Worm (Caenorhabditis elegans) whole organism, midembryonic: Measurements from ENCODE around the gene R04A9.7.

Experiments used
- T22C8.4 ChIP-seq: fragments of 200-800 bp; sonication (Bioruptor generic); IDR thresholded peaks from 2 replicates; pipeline ENCODE4 v1.3.6; 2022; ENCODE audit warnings: missing genetic modification characterization, missing compliant biosample characterization
- cog-1 ChIP-seq: sonication (generic microtip); optimal IDR thresholded peaks from 2 replicates; lab custom pipeline; 2016; ENCODE audit warnings: missing genetic modification characterization, missing compliant biosample characterization
- flt-1 ChIP-seq: fragments of 200-800 bp; sonication (Bioruptor generic); IDR thresholded peaks from 2 replicates; pipeline ENCODE4 v1.3.6; 2022; ENCODE audit warnings: missing genetic modification characterization, missing compliant biosample characterization
- klf-2 ChIP-seq: fragments of 200-800 bp; sonication (Bioruptor generic); conservative IDR thresholded peaks from 2 replicates; pipeline ENCODE4 v1.3.6; 2022; ENCODE audit warnings: missing genetic modification reagents, missing genetic modification characterization, missing compliant biosample characterization
- med-1 ChIP-seq: sonication (generic microtip); optimal IDR thresholded peaks from 2 replicates; lab custom pipeline; 2017; ENCODE audit warnings: missing genetic modification characterization, mild to moderate bottlenecking, missing compliant biosample characterization, antibody characterized with exemption, missing genetic modification reagents; ENCODE audit not compliant: insufficient read depth
- ref-1 ChIP-seq: fragments of 200-800 bp; sonication (Bioruptor generic); conservative IDR thresholded peaks from 2 replicates; pipeline ENCODE4 v1.3.6; 2022; ENCODE audit warnings: missing genetic modification reagents, missing genetic modification characterization, missing compliant biosample characterization
- tab-1 ChIP-seq: fragments of 200-800 bp; sonication (Bioruptor generic); IDR thresholded peaks from 2 replicates; pipeline ENCODE4 v1.3.6; 2022; ENCODE audit warnings: missing genetic modification characterization, missing compliant biosample characterization
- ztf-23 ChIP-seq: fragments of 200-800 bp; sonication (Bioruptor generic); IDR thresholded peaks from 2 replicates; pipeline ENCODE4 v1.3.6; 2022; ENCODE audit warnings: missing genetic modification reagents, missing genetic modification characterization, missing compliant biosample characterization
- ztf-29 ChIP-seq: fragments of 200-800 bp; sonication (Bioruptor generic); IDR thresholded peaks from 2 replicates; pipeline ENCODE4 v1.3.6; 2022; ENCODE audit warnings: missing genetic modification reagents, missing genetic modification characterization, missing compliant biosample characterization

Gene R04A9.7

ce11 chrX:382692-383091 lies 12.0 kb downstream of the R04A9.7 start, which contains the start of gene ife-2:
Gene ife-2 (minus strand): TSS chrX:382709.
- TF ChIP-seq cog-1 (tag; lab: Kevin White, UChicago) (peak; percentile 44), ref-1 (GFP tag; lab: Robert Waterston, UW) (no peak)

ce11 chrX:381029-381428 lies 13.7 kb downstream of the R04A9.7 start:
- TF ChIP-seq klf-2 (no peak), ztf-29 (GFP tag; lab: Robert Waterston, UW) (no peak), cog-1 (tag; lab: Kevin White, UChicago) (no peak), med-1 (GFP tag; lab: Kevin White, UChicago) (no peak), flt-1 (GFP tag; lab: Robert Waterston, UW) (no peak), tab-1 (GFP tag; lab: Robert Waterston, UW) (no peak), T22C8.4 (GFP tag; lab: Robert Waterston, UW) (no peak)

ce11 chrX:380505-380904 lies 14.2 kb downstream of the R04A9.7 start, which contains the start of gene R04A9.3:
Gene R04A9.3 (minus strand): TSS chrX:380605.
- TF ChIP-seq ztf-23 (GFP tag; lab: Robert Waterston, UW), result no peak
- TF ChIP-seq cog-1 (tag; lab: Kevin White, UChicago), result no peak
- no peak for TF ChIP-seq flt-1 (GFP tag; lab: Robert Waterston, UW)
- TF ChIP-seq med-1 (GFP tag; lab: Kevin White, UChicago), result no peak
- TF ChIP-seq ref-1 (GFP tag; lab: Robert Waterston, UW), result no peak
- TF ChIP-seq ztf-29 (GFP tag; lab: Robert Waterston, UW), result no peak
- no peak for TF ChIP-seq T22C8.4 (GFP tag; lab: Robert Waterston, UW)
- no peak for TF ChIP-seq klf-2
- no peak for TF ChIP-seq tab-1 (GFP tag; lab: Robert Waterston, UW)

ce11 chrX:371761-372285 lies 22.9 kb downstream of the R04A9.7 start, which contains the start of gene nrde-3:
Gene nrde-3 (plus strand): TSS chrX:372235.
- peak; percentile 54 for TF ChIP-seq T22C8.4 (GFP tag; lab: Robert Waterston, UW)
- TF ChIP-seq med-1 (GFP tag; lab: Kevin White, UChicago), result no peak

- TF ChIP-seq T22C8.4 (GFP tag; lab: Robert Waterston, UW) (no peak), ztf-29 (GFP tag; lab: Robert Waterston, UW) (no peak), ref-1 (GFP tag; lab: Robert Waterston, UW) (no peak), med-1 (GFP tag; lab: Kevin White, UChicago) (no peak), tab-1 (GFP tag; lab: Robert Waterston, UW) (no peak), cog-1 (tag; lab: Kevin White, UChicago) (no peak), klf-2 (no peak), flt-1 (GFP tag; lab: Robert Waterston, UW) (no peak), ztf-23 (GFP tag; lab: Robert Waterston, UW) (no peak)
Measured at ce11 chrX:369923-370322, 24.8 kb downstream of the R04A9.7 start.

ce11 chrX:360479-360878 lies 34.2 kb downstream of the R04A9.7 start, which contains the start of gene C04E7.5:
Gene C04E7.5 (plus strand): TSS chrX:360779.
- TF ChIP-seq klf-2, result no peak
- no peak for TF ChIP-seq med-1 (GFP tag; lab: Kevin White, UChicago)
- no peak for TF ChIP-seq cog-1 (tag; lab: Kevin White, UChicago)
- TF ChIP-seq flt-1 (GFP tag; lab: Robert Waterston, UW), result no peak
- no peak for TF ChIP-seq ztf-23 (GFP tag; lab: Robert Waterston, UW)

- no peak for TF ChIP-seq ztf-23 (GFP tag; lab: Robert Waterston, UW)
- no peak for TF ChIP-seq T22C8.4 (GFP tag; lab: Robert Waterston, UW)
- TF ChIP-seq ref-1 (GFP tag; lab: Robert Waterston, UW), result no peak
- TF ChIP-seq klf-2, result no peak
- TF ChIP-seq ztf-29 (GFP tag; lab: Robert Waterston, UW), result no peak
- no peak for TF ChIP-seq tab-1 (GFP tag; lab: Robert Waterston, UW)
- no peak for TF ChIP-seq flt-1 (GFP tag; lab: Robert Waterston, UW)
- TF ChIP-seq cog-1 (tag; lab: Kevin White, UChicago), result no peak
- no peak for TF ChIP-seq med-1 (GFP tag; lab: Kevin White, UChicago)
Measured at ce11 chrX:357792-358191, 36.9 kb downstream of the R04A9.7 start, which contains the start of gene C04E7.1. Gene C04E7.1 (plus strand): TSS chrX:358092.

ce11 chrX:353134-353669 lies 41.5 kb downstream of the R04A9.7 start, which contains the start of gene sor-3:
Gene sor-3 (plus strand): TSS chrX:353619.
- TF ChIP-seq tab-1 (GFP tag; lab: Robert Waterston, UW), result peak; percentile 95
- TF ChIP-seq med-1 (GFP tag; lab: Kevin White, UChicago), result peak; percentile 69
- peak; percentile 84 for TF ChIP-seq ref-1 (GFP tag; lab: Robert Waterston, UW)
- peak; percentile 92 for TF ChIP-seq ztf-29 (GFP tag; lab: Robert Waterston, UW)
- peak; percentile 92 for TF ChIP-seq klf-2
- peak; percentile 96 for TF ChIP-seq ztf-23 (GFP tag; lab: Robert Waterston, UW)
- TF ChIP-seq flt-1 (GFP tag; lab: Robert Waterston, UW), result peak; percentile 91
- TF ChIP-seq cog-1 (tag; lab: Kevin White, UChicago), result peak; percentile 83
- TF ChIP-seq T22C8.4 (GFP tag; lab: Robert Waterston, UW), result peak; percentile 90

ce11 chrX:351398-351797 lies 43.3 kb downstream of the R04A9.7 start:
- TF ChIP-seq ref-1 (GFP tag; lab: Robert Waterston, UW), result peak; percentile 83
- peak; percentile 95 for TF ChIP-seq tab-1 (GFP tag; lab: Robert Waterston, UW)
- TF ChIP-seq ztf-29 (GFP tag; lab: Robert Waterston, UW), result peak; percentile 81
- peak; percentile 96 for TF ChIP-seq flt-1 (GFP tag; lab: Robert Waterston, UW)
- peak; percentile 82 for TF ChIP-seq klf-2
- TF ChIP-seq ztf-23 (GFP tag; lab: Robert Waterston, UW), result peak; percentile 89
- peak; percentile 79 for TF ChIP-seq T22C8.4 (GFP tag; lab: Robert Waterston, UW)
